Fruit fly (Drosophila melanogaster) whole organism, prepupa: ENCODE results near the gene mew.
"Not testable (repeated sequence)": the region's sequence is repeated elsewhere in the genome, so short reads cannot be mapped to it uniquely, and the experiment has no call there.

Experiments
- Blimp-1 ChIP-seq: fragments of 200-800 bp; sonication (Bioruptor generic); optimal IDR thresholded peaks from 3 replicates; lab custom pipeline; 2017; ENCODE audit warnings: missing biosample characterization, missing genetic modification characterization, mild to moderate bottlenecking, moderate library complexity, missing genetic modification reagents
- CG11294 ChIP-seq: fragments of 200-800 bp; sonication (Bioruptor generic); IDR thresholded peaks from 2 replicates; pipeline ENCODE4 v1.3.6; 2022; ENCODE audit warnings: missing biosample characterization, missing genetic modification characterization
- CG11902 ChIP-seq: fragments of 200-800 bp; sonication (Bioruptor generic); optimal IDR thresholded peaks from 3 replicates; lab custom pipeline; 2016; ENCODE audit warnings: missing biosample characterization, missing genetic modification characterization
- CG15336 ChIP-seq: fragments of 200-800 bp; sonication (Bioruptor generic); IDR thresholded peaks from 2 replicates; pipeline ENCODE4 v1.3.6; 2022; ENCODE audit warnings: missing biosample characterization, missing genetic modification characterization
- CG1621 ChIP-seq: fragments of 200-800 bp; sonication (Bioruptor generic); optimal IDR thresholded peaks from 3 replicates; lab custom pipeline; 2018; ENCODE audit warnings: missing biosample characterization, mild to moderate bottlenecking, missing genetic modification characterization
- CG6163 ChIP-seq: fragments of 200-800 bp; sonication (Bioruptor generic); IDR thresholded peaks from 3 replicates; pipeline ENCODE4 v1.3.6; 2022; ENCODE audit warnings: missing biosample characterization, missing genetic modification characterization
- CG6792 ChIP-seq: fragments of 200-800 bp; sonication (Bioruptor generic); optimal IDR thresholded peaks from 3 replicates; lab custom pipeline; 2016; ENCODE audit warnings: missing biosample characterization, missing genetic modification characterization
- CG6808 ChIP-seq: fragments of 200-800 bp; sonication (Bioruptor generic); optimal IDR thresholded peaks from 3 replicates; lab custom pipeline; 2017; ENCODE audit warnings: missing biosample characterization, missing genetic modification characterization, mild to moderate bottlenecking, moderate library complexity, missing genetic modification reagents
- CG8319 ChIP-seq: fragments of 200-800 bp; sonication (Bioruptor generic); optimal IDR thresholded peaks from 3 replicates; lab custom pipeline; 2016; ENCODE audit warnings: missing biosample characterization, missing genetic modification characterization
- CG8632 ChIP-seq: fragments of 200-800 bp; sonication (Bioruptor generic); optimal IDR thresholded peaks from 3 replicates; lab custom pipeline; 2016; ENCODE audit warnings: missing biosample characterization, missing genetic modification characterization
- Eip93F ChIP-seq: fragments of 200-800 bp; sonication (Bioruptor generic); optimal IDR thresholded peaks from 2 replicates; lab custom pipeline; 2016; ENCODE audit warnings: missing biosample characterization, mild to moderate bottlenecking, missing genetic modification characterization
- Gug ChIP-seq: fragments of 200-800 bp; sonication (Bioruptor generic); IDR thresholded peaks from 2 replicates; pipeline ENCODE4 v1.3.6; 2022; ENCODE audit warnings: missing biosample characterization, missing genetic modification characterization
- Hr4 ChIP-seq: fragments of 200-800 bp; sonication (Bioruptor generic); optimal IDR thresholded peaks from 3 replicates; lab custom pipeline; 2016; ENCODE audit warnings: missing biosample characterization, missing genetic modification characterization
- Smox ChIP-seq: fragments of 200-800 bp; sonication (Bioruptor generic); optimal IDR thresholded peaks from 3 replicates; lab custom pipeline; 2016; ENCODE audit warnings: missing biosample characterization, missing genetic modification characterization
- Sox14 ChIP-seq: fragments of 200-800 bp; sonication (Bioruptor generic); optimal IDR thresholded peaks from 3 replicates; lab custom pipeline; 2016; ENCODE audit warnings: missing biosample characterization, missing genetic modification characterization
- acj6 ChIP-seq: fragments of 200-800 bp; sonication (Bioruptor generic); optimal IDR thresholded peaks from 3 replicates; lab custom pipeline; 2016; ENCODE audit warnings: missing biosample characterization, missing genetic modification characterization
- eg ChIP-seq: fragments of 200-800 bp; sonication (Bioruptor generic); IDR thresholded peaks from 3 replicates; pipeline ENCODE4 v1.3.6; 2022; ENCODE audit warnings: missing biosample characterization, missing genetic modification characterization
- fd85E ChIP-seq: fragments of 200-800 bp; sonication (Bioruptor generic); optimal IDR thresholded peaks from 3 replicates; lab custom pipeline; 2016; ENCODE audit warnings: missing biosample characterization, missing genetic modification characterization
- fkh ChIP-seq: fragments of 200-800 bp; sonication (Bioruptor generic); optimal IDR thresholded peaks from 3 replicates; lab custom pipeline; 2017; ENCODE audit warnings: missing biosample characterization, mild to moderate bottlenecking, missing genetic modification characterization, moderate library complexity
- lz ChIP-seq: fragments of 200-800 bp; sonication (Bioruptor generic); optimal IDR thresholded peaks from 3 replicates; lab custom pipeline; 2016; ENCODE audit warnings: missing biosample characterization, missing genetic modification characterization
- net ChIP-seq: fragments of 200-800 bp; sonication (Bioruptor generic); optimal IDR thresholded peaks from 3 replicates; lab custom pipeline; 2016; ENCODE audit warnings: missing biosample characterization, missing genetic modification characterization
- pdm3 ChIP-seq: fragments of 200-800 bp; sonication (Bioruptor generic); optimal IDR thresholded peaks from 3 replicates; lab custom pipeline; 2016; ENCODE audit warnings: missing biosample characterization, missing genetic modification characterization
- salr ChIP-seq, 2 experiments: fragments of 200-800 bp; sonication (Bioruptor generic); optimal IDR thresholded peaks; 3 replicates each; lab custom pipeline; 2016 to 2018; ENCODE audit warnings: missing biosample characterization in 2 of 2, missing genetic modification characterization in 2 of 2, mild to moderate bottlenecking in 1 of 2
- spab ChIP-seq: fragments of 200-800 bp; sonication (Bioruptor generic); optimal IDR thresholded peaks from 2 replicates; lab custom pipeline; 2017; ENCODE audit warnings: missing biosample characterization, mild to moderate bottlenecking, missing genetic modification characterization, missing genetic modification reagents
- topi ChIP-seq: fragments of 200-800 bp; sonication (Bioruptor generic); optimal IDR thresholded peaks from 3 replicates; lab custom pipeline; 2016; ENCODE audit warnings: missing biosample characterization, missing genetic modification characterization

Gene mew

dm6 chrX:13194249-13194648 lies 64.0 kb downstream of the mew start, which contains the start of gene Coq5:
TSS of gene Coq5 (minus strand) at chrX:13194551.
- TF ChIP-seq CG6163 (GFP tag; lab: Robert Waterston, UW) (no peak), Sox14 (no peak), CG1621 (tag; lab: Kevin White, UChicago) (no peak), Blimp-1 (GFP tag; lab: Kevin White, UChicago) (no peak), net (GFP tag; lab: Kevin White, UChicago) (no peak)

dm6 chrX:13192239-13192638 lies 66.1 kb downstream of the mew start:
- no peak for TF ChIP-seq lz (GFP tag; lab: Kevin White, UChicago)
- no peak for TF ChIP-seq fd85E
- no peak for TF ChIP-seq CG6808 (GFP tag; lab: Kevin White, UChicago)
- TF ChIP-seq Smox (GFP tag; lab: Kevin White, UChicago) = no peak
- TF ChIP-seq CG6792 (GFP tag; lab: Kevin White, UChicago) = no peak
- no peak for TF ChIP-seq pdm3 (GFP tag; lab: Kevin White, UChicago)
- TF ChIP-seq CG8319 (GFP tag; lab: Kevin White, UChicago) = no peak
- TF ChIP-seq, all 60 proteins: peak for 0

- no peak for TF ChIP-seq fkh
- no peak for TF ChIP-seq Hr4
- TF ChIP-seq Blimp-1 (GFP tag; lab: Kevin White, UChicago) = no peak
- TF ChIP-seq topi (GFP tag; lab: Kevin White, UChicago) = no peak
- TF ChIP-seq Eip93F = no peak
- TF ChIP-seq, all 60 proteins: peak for 0
Measured at dm6 chrX:13191783-13192182, 66.5 kb downstream of the mew start, which contains the start of gene CG12723. TSS of gene CG12723 (minus strand) at chrX:13191883.

- TF ChIP-seq CG15336 (GFP tag; lab: Robert Waterston, UW) = no peak
- TF ChIP-seq Gug = no peak
- no peak for TF ChIP-seq CG8632 (GFP tag; lab: Kevin White, UChicago)
- TF ChIP-seq Eip93F = no peak
- TF ChIP-seq acj6 = no peak
- TF ChIP-seq salr (GFP tag; optimal IDR thresholded peaks at IDR 0.05; lab: Kevin White, UChicago) = peak in 1 of 2 experiments; percentile 2
- 0 out of 3 replicates have a peak, but pooled peaks have one; percentile 34 for TF ChIP-seq CG6163 (GFP tag; lab: Robert Waterston, UW)
- no peak for TF ChIP-seq fd85E
- no peak for TF ChIP-seq CG11294 (GFP tag; lab: Robert Waterston, UW)
Measured at dm6 chrX:13189032-13189431, 69.3 kb downstream of the mew start, which contains the start of gene Lgr4. TSS of gene Lgr4 (minus strand) at chrX:13189164.

dm6 chrX:13184178-13184577 lies 74.1 kb downstream of the mew start, which contains the start of gene CG32641:
TSS of gene CG32641 (plus strand) at chrX:13184478.
- not testable (repeated sequence) for TF ChIP-seq CG11902 (GFP tag; lab: Kevin White, UChicago); salr (GFP tag; optimal IDR thresholded peaks at IDR 0.05; lab: Kevin White, UChicago); spab

- TF ChIP-seq eg (GFP tag; lab: Robert Waterston, UW) (peak; percentile 50; the same call in 1 of the 3 replicates), CG15336 (GFP tag; lab: Robert Waterston, UW) (peak; percentile 34; the same call in 1 of the 2 replicates)
- TF ChIP-seq, all 60 proteins: peak for 2; not testable (repeated sequence) for 58
Measured at dm6 chrX:13177720-13178119, 80.6 kb downstream of the mew start, which contains the start of gene CG32640. TSS of gene CG32640 (plus strand) at chrX:13178005.

dm6 chrX:13172865-13173264 lies 85.4 kb downstream of the mew start:
- TF ChIP-seq Gug = no peak
